Fruit fly (Drosophila melanogaster): ENCODE data around the gene CG14322.

CG14322 gene

dm6 chr3R:17700488-17701130, 53.1 kb downstream of the CG14322 start (continued):
- TF ChIP-seq CG2712 (tag; optimal IDR thresholded peaks at IDR 0.05) (peak; percentile 99), CG9437 (GFP tag; optimal IDR thresholded peaks at IDR 0.05) (peak; percentile 95), toy (GFP tag; IDR thresholded peaks at IDR 0.05) (peak; percentile 92), CG1602 (GFP tag; optimal IDR thresholded peaks at IDR 0.05) (peak; percentile 96), CG2116 (GFP tag; optimal IDR thresholded peaks at IDR 0.05) (peak; percentile 87), CG4730 (GFP tag; IDR thresholded peaks at IDR 0.05) (peak; percentile 98), CG9609 (GFP tag; optimal IDR thresholded peaks at IDR 0.05) (peak; percentile 65), sr (GFP tag; IDR thresholded peaks at IDR 0.05) (peak; percentile 55; the same call in 1 of the 3 replicates), CG7372 (GFP tag; IDR thresholded peaks at IDR 0.05) (peak; percentile 98), CG5180 (GFP tag; optimal IDR thresholded peaks at IDR 0.05) (peak; percentile 98), ind (GFP tag; optimal IDR thresholded peaks at IDR 0.05) (peak; percentile 98), Kr (GFP tag; optimal IDR thresholded peaks at IDR 0.05) (peak; percentile 43), trem (tag; optimal IDR thresholded peaks at IDR 0.05) (peak; percentile 96), repo (GFP tag; optimal IDR thresholded peaks at IDR 0.05) (no peak), chn (GFP tag; optimal IDR thresholded peaks at IDR 0.05) (peak; percentile 76), CG8359 (GFP tag; optimal IDR thresholded peaks at IDR 0.05; ENCODE audit: borderline replicate concordance) (peak; percentile 91), CG14667 (GFP tag; IDR thresholded peaks at IDR 0.05) (peak; percentile 97), CG11696 (GFP tag; IDR thresholded peaks at IDR 0.05) (peak; percentile 93), NFAT (GFP tag; IDR thresholded peaks at IDR 0.05) (peak; percentile 95), salm (tag; optimal IDR thresholded peaks at IDR 0.05) (peak; percentile 98), CG8944 (GFP tag; optimal IDR thresholded peaks at IDR 0.05) (peak; percentile 74), CG10979 (tag; optimal IDR thresholded peaks at IDR 0.05) (peak; percentile 98), CG30020 (tag; optimal IDR thresholded peaks at IDR 0.05) (peak; percentile 89), tap (tag; optimal IDR thresholded peaks at IDR 0.05) (peak; percentile 99), CG12104 (GFP tag; optimal IDR thresholded peaks at IDR 0.05) (peak; percentile 96), slbo (GFP tag; IDR thresholded peaks at IDR 0.05) (peak; percentile 99), Hand (GFP tag; optimal IDR thresholded peaks at IDR 0.05) (peak; percentile 99), nau (GFP tag; optimal IDR thresholded peaks at IDR 0.05) (no peak), Xbp1 (GFP tag; optimal IDR thresholded peaks at IDR 0.05) (peak; percentile 97), ken (GFP tag; IDR thresholded peaks at IDR 0.05) (peak; percentile 91), CG12942 (GFP tag; optimal IDR thresholded peaks at IDR 0.05) (peak; percentile 96), CG17612 (GFP tag; IDR thresholded peaks at IDR 0.05) (peak; percentile 94), danr (GFP tag; IDR thresholded peaks at IDR 0.05) (peak; percentile 96), Doc2 (GFP tag; IDR thresholded peaks at IDR 0.05) (peak; percentile 85), CG16813 (GFP tag; IDR thresholded peaks at IDR 0.05; ENCODE audit: partially characterized antibody) (no peak), pita (GFP tag; optimal IDR thresholded peaks at IDR 0.05) (no peak), CG12659 (GFP tag; optimal IDR thresholded peaks at IDR 0.05) (peak; percentile 99), tx (GFP tag; optimal IDR thresholded peaks at IDR 0.05) (peak; percentile 80), ro (GFP tag; IDR thresholded peaks at IDR 0.05) (peak; percentile 95), Sin3A (optimal IDR thresholded peaks at IDR 0.05) (no peak), crp (GFP tag; optimal IDR thresholded peaks at IDR 0.05) (peak in 1 of 2 experiments; percentile 61), Optix (GFP tag; IDR thresholded peaks at IDR 0.05) (peak; percentile 93), Ravus (GFP tag; IDR thresholded peaks at IDR 0.05) (peak; percentile 95), CG33213 (GFP tag; optimal IDR thresholded peaks at IDR 0.05) (peak; percentile 61), Dp (GFP tag; optimal IDR thresholded peaks at IDR 0.05) (peak; percentile 26), sna (GFP tag; IDR thresholded peaks at IDR 0.05; ENCODE audit: partially characterized antibody) (0 out of 2 replicates have a peak, but pooled peaks have one; percentile 32), CG4707 (GFP tag; optimal IDR thresholded peaks at IDR 0.05) (peak; percentile 88), CG33557 (GFP tag; optimal IDR thresholded peaks at IDR 0.05) (peak; percentile 94), MESR4 (GFP tag; optimal IDR thresholded peaks at IDR 0.05) (peak; percentile 40), kay (GFP tag; optimal IDR thresholded peaks at IDR 0.05) (peak; percentile 93)
